Fruit fly (Drosophila melanogaster) whole organism, wandering third instar larva: ENCODE measurements around the gene Nepl6.

Source experiments
- Hr78 ChIP-seq: fragments of >200 bp; optimal IDR thresholded peaks from 2 replicates; lab custom pipeline; 2017; ENCODE audit warnings: missing biosample characterization, missing genetic modification characterization
- Mio ChIP-seq: sonication (Bioruptor generic); optimal IDR thresholded peaks from 2 replicates; lab custom pipeline; 2016; ENCODE audit warnings: missing biosample characterization, missing genetic modification characterization
- N ChIP-seq: fragments of >200 bp; optimal IDR thresholded peaks from 2 replicates; lab custom pipeline; 2018; ENCODE audit warnings: missing biosample characterization, missing external identifiers, missing genetic modification characterization
- OdsH ChIP-seq: fragments of 200-800 bp; sonication (Bioruptor generic); optimal IDR thresholded peaks from 2 replicates; lab custom pipeline; 2016; ENCODE audit warnings: missing biosample characterization, mild to moderate bottlenecking, missing genetic modification characterization
- Sp1 ChIP-seq: fragments of 200-800 bp; sonication (Bioruptor generic); optimal IDR thresholded peaks from 3 replicates; lab custom pipeline; 2019; ENCODE audit warnings: missing biosample characterization, mild to moderate bottlenecking, missing genetic modification characterization, moderate library complexity
- fru ChIP-seq: fragments of 200-800 bp; sonication (Bioruptor generic); optimal IDR thresholded peaks from 3 replicates; lab custom pipeline; 2016; ENCODE audit warnings: missing biosample characterization, mild to moderate bottlenecking, missing genetic modification characterization
- lola ChIP-seq: fragments of >200 bp; optimal IDR thresholded peaks from 2 replicates; lab custom pipeline; 2017; ENCODE audit warnings: missing biosample characterization, missing genetic modification characterization
- psq ChIP-seq: fragments of 200-800 bp; sonication (Bioruptor generic); optimal IDR thresholded peaks from 3 replicates; lab custom pipeline; 2017; ENCODE audit warnings: missing biosample characterization, mild to moderate bottlenecking, missing genetic modification characterization, moderate library complexity

- no peak for TF ChIP-seq fru
- no peak for TF ChIP-seq Mio (GFP tag; lab: Kevin White, UChicago)
- TF ChIP-seq Sp1 (GFP tag; lab: Kevin White, UChicago) = no peak
- TF ChIP-seq psq (GFP tag; lab: Kevin White, UChicago) = no peak
- no peak for TF ChIP-seq OdsH (GFP tag; lab: Kevin White, UChicago)
- no peak for TF ChIP-seq Hr78 (GFP tag; lab: Kevin White, UChicago)
- no peak for TF ChIP-seq N
- TF ChIP-seq lola = no peak
Observed at dm6 chr2L:6379197-6379596, 6.1 kb downstream of the Nepl6 start.
